Fruit fly (Drosophila melanogaster) whole organism, adult: ENCODE results near the gene CG14573.

Experiments
- CG11617 ChIP-seq: fragments of 200-800 bp; sonication (Bioruptor generic); optimal IDR thresholded peaks from 2 replicates; lab custom pipeline; 2017; ENCODE audit warnings: mild to moderate bottlenecking, missing biosample characterization, missing genetic modification reagents, missing genetic modification characterization
- CG12768 ChIP-seq: fragments of 200-800 bp; sonication (Bioruptor generic); optimal IDR thresholded peaks from 2 replicates; lab custom pipeline; 2017; ENCODE audit warnings: missing biosample characterization, missing genetic modification characterization, mild to moderate bottlenecking, moderate library complexity, missing genetic modification reagents
- CG14711 ChIP-seq: fragments of 200-800 bp; sonication (Bioruptor generic); optimal IDR thresholded peaks from 2 replicates; lab custom pipeline; 2018; ENCODE audit warnings: missing biosample characterization, mild to moderate bottlenecking, missing genetic modification characterization, moderate library complexity
- CG1620 ChIP-seq: fragments of 200-800 bp; sonication (Bioruptor generic); optimal IDR thresholded peaks from 2 replicates; lab custom pipeline; 2016; ENCODE audit warnings: missing biosample characterization, missing genetic modification characterization
- CG33017 ChIP-seq: fragments of 200-800 bp; sonication (Bioruptor generic); optimal IDR thresholded peaks from 2 replicates; lab custom pipeline; 2018; ENCODE audit warnings: missing biosample characterization, mild to moderate bottlenecking, missing genetic modification characterization, moderate library complexity
- CG5204 ChIP-seq: fragments of 200-800 bp; sonication (Bioruptor generic); optimal IDR thresholded peaks from 2 replicates; lab custom pipeline; 2016; ENCODE audit warnings: missing biosample characterization, missing genetic modification characterization
- CG7045 ChIP-seq: fragments of 200-800 bp; sonication (Bioruptor generic); optimal IDR thresholded peaks from 2 replicates; lab custom pipeline; 2017; ENCODE audit warnings: missing biosample characterization, mild to moderate bottlenecking, missing genetic modification characterization
- CG7101 ChIP-seq: fragments of 200-800 bp; sonication (Bioruptor generic); optimal IDR thresholded peaks from 2 replicates; lab custom pipeline; 2018; ENCODE audit warnings: missing biosample characterization, mild to moderate bottlenecking, missing genetic modification characterization, moderate library complexity
- Clk ChIP-seq: fragments of 200-800 bp; sonication (Bioruptor generic); optimal IDR thresholded peaks from 2 replicates; lab custom pipeline; 2017; ENCODE audit warnings: missing biosample characterization, missing genetic modification characterization
- Crg-1 ChIP-seq: fragments of 200-800 bp; sonication (Bioruptor generic); optimal IDR thresholded peaks from 2 replicates; lab custom pipeline; 2016; ENCODE audit warnings: missing biosample characterization, missing genetic modification characterization
- Hr96 ChIP-seq: fragments of 200-800 bp; sonication (Bioruptor generic); optimal IDR thresholded peaks from 2 replicates; lab custom pipeline; 2016; ENCODE audit warnings: missing biosample characterization, missing genetic modification characterization
- Mnt ChIP-seq: fragments of 200-800 bp; sonication (Bioruptor generic); optimal IDR thresholded peaks from 2 replicates; lab custom pipeline; 2016; ENCODE audit warnings: missing biosample characterization, mild to moderate bottlenecking, missing genetic modification characterization
- bab1 ChIP-seq: fragments of 200-800 bp; sonication (Bioruptor generic); optimal IDR thresholded peaks from 3 replicates; lab custom pipeline; 2019; ENCODE audit warnings: missing biosample characterization, mild to moderate bottlenecking, missing genetic modification characterization, moderate library complexity
- cic ChIP-seq: fragments of 200-800 bp; sonication (Bioruptor generic); optimal IDR thresholded peaks from 2 replicates; lab custom pipeline; 2017; ENCODE audit warnings: missing biosample characterization, mild to moderate bottlenecking, missing genetic modification characterization, moderate library complexity
- cnc ChIP-seq, 2 experiments: fragments of >200 bp; optimal IDR thresholded peaks; 2 replicates each; lab custom pipeline; 2017
- kay ChIP-seq: fragments of 200-800 bp; sonication (Bioruptor generic); peaks from one replicate; lab custom pipeline; 2016; ENCODE audit warnings: missing biosample characterization, missing genetic modification characterization, borderline replicate concordance
- ovo ChIP-seq: fragments of 200-800 bp; sonication (Bioruptor generic); optimal IDR thresholded peaks from 2 replicates; lab custom pipeline; 2016; ENCODE audit warnings: missing biosample characterization, missing genetic modification characterization
- pad ChIP-seq: fragments of 200-800 bp; sonication (Bioruptor generic); optimal IDR thresholded peaks from 3 replicates; lab custom pipeline; 2017; ENCODE audit warnings: missing biosample characterization, missing genetic modification characterization, mild to moderate bottlenecking, moderate library complexity, missing genetic modification reagents
- tj ChIP-seq: fragments of 200-800 bp; sonication (Bioruptor generic); optimal IDR thresholded peaks from 3 replicates; lab custom pipeline; 2017; ENCODE audit warnings: missing biosample characterization, mild to moderate bottlenecking, missing genetic modification characterization, moderate library complexity
- toe ChIP-seq: fragments of 200-800 bp; sonication (Bioruptor generic); optimal IDR thresholded peaks from 2 replicates; lab custom pipeline; 2016; ENCODE audit warnings: missing biosample characterization, missing genetic modification characterization

The CG14573 gene

DNA sequence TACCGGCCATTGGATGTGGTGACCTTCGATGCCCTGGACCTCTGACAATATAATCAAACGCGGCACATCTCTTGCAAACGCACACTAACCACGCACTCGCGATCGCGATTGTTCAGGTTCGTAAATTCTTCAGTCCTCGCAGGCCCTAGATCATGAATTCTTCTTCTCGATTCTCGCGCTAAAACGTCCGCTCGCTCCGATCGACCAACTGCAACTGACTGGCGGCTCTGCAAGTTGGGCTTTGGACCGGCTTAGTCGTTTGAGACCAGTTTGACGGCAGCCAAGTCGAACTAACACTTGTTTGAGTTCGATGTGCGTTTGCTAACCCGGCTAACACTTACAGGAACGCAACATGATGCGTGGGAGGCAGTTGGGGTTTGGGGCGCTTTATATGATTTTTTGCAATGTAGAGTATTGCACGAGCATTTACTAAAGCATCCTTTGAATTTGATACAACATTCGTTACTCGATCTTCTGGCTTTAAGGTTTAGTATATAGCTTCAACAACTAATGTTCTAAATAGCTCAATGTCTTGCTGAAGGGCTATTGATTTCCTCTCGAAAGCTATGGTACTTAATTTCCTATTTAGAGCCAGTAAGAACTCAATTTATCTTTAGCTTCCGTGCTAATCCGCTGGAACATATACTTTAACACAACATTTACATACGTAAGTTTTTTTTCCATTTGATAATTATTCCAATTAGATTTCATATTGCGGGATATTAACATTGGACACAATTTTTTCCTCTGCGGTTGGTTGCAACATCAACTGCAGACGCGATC, 27.6 kb upstream of the CG14573 start, which contains the start of gene CG32447:
Gene CG32447 (minus strand): TSS at position 222 of the 783 bp plus-strand sequence.
- TF ChIP-seq CG7045 (GFP tag; lab: Kevin White, UChicago) (no peak), ovo (no peak), CG7101 (tag; lab: Kevin White, UChicago) (no peak), CG14711 (tag; lab: Kevin White, UChicago) (no peak), kay (no peak), Clk (GFP tag; lab: Kevin White, UChicago) (no peak), bab1 (no peak), Mnt (GFP tag; lab: Kevin White, UChicago) (no peak), CG1620 (GFP tag; lab: Kevin White, UChicago) (no peak), Hr96 (no peak), cnc (optimal IDR thresholded peaks at IDR 0.05; lab: Kevin White, UChicago) (no peak), CG33017 (tag; lab: Kevin White, UChicago) (no peak), tj (GFP tag; lab: Kevin White, UChicago) (no peak), Crg-1 (GFP tag; lab: Kevin White, UChicago) (no peak), CG11617 (GFP tag; lab: Kevin White, UChicago) (no peak)

- no peak for TF ChIP-seq cnc (optimal IDR thresholded peaks at IDR 0.05; lab: Kevin White, UChicago)
- no peak for TF ChIP-seq pad
- no peak for TF ChIP-seq bab1
- no peak for TF ChIP-seq Hr96
- no peak for TF ChIP-seq CG1620 (GFP tag; lab: Kevin White, UChicago)
- no peak for TF ChIP-seq toe (GFP tag; lab: Kevin White, UChicago)
- no peak for TF ChIP-seq CG11617 (GFP tag; lab: Kevin White, UChicago)
- TF ChIP-seq cic (GFP tag; lab: Kevin White, UChicago) = no peak
- no peak for TF ChIP-seq kay
- TF ChIP-seq CG12768 (GFP tag; lab: Kevin White, UChicago) = no peak
- no peak for TF ChIP-seq CG14711 (tag; lab: Kevin White, UChicago)
Observed at dm6 chr3L:21709785-21710591, 23.9 kb upstream of the CG14573 start.

DNA sequence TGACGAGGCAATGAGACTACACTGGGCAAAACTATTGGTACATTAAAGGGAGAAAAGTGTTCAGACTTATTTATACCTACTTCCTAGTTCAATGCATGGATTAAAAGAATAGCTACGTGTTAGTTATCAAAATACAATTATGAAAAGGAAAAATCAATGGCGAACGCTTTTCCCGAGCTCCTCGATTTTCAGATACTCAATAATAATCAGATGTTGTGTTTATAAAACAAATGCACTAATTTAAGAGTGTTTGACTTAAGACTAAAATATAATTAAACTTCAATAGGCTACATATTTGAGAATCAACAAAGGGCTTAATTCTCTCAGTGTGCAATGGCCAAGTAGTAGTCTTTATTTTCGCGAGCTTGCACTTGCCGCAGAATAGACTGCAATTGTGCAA, 17.9 kb upstream of the CG14573 start:
- no peak for TF ChIP-seq cic (GFP tag; lab: Kevin White, UChicago)
- no peak for TF ChIP-seq CG5204 (GFP tag; lab: Kevin White, UChicago)
- TF ChIP-seq Hr96 = no peak
- no peak for TF ChIP-seq Crg-1 (GFP tag; lab: Kevin White, UChicago)
- TF ChIP-seq tj (GFP tag; lab: Kevin White, UChicago) = no peak
- no peak for TF ChIP-seq Mnt (GFP tag; lab: Kevin White, UChicago)
- no peak for TF ChIP-seq CG7101 (tag; lab: Kevin White, UChicago)
- no peak for TF ChIP-seq bab1
- TF ChIP-seq CG14711 (tag; lab: Kevin White, UChicago) = no peak
- no peak for TF ChIP-seq CG7045 (GFP tag; lab: Kevin White, UChicago)
- TF ChIP-seq ovo = no peak

- no peak for TF ChIP-seq toe (GFP tag; lab: Kevin White, UChicago)
- no peak for TF ChIP-seq Clk (GFP tag; lab: Kevin White, UChicago)
- no peak for TF ChIP-seq kay
- TF ChIP-seq tj (GFP tag; lab: Kevin White, UChicago) = no peak
- TF ChIP-seq Hr96 = no peak
- TF ChIP-seq CG5204 (GFP tag; lab: Kevin White, UChicago) = no peak
- no peak for TF ChIP-seq Mnt (GFP tag; lab: Kevin White, UChicago)
- TF ChIP-seq cnc (optimal IDR thresholded peaks at IDR 0.05; lab: Kevin White, UChicago) = no peak
- TF ChIP-seq CG1620 (GFP tag; lab: Kevin White, UChicago) = no peak
- no peak for TF ChIP-seq Crg-1 (GFP tag; lab: Kevin White, UChicago)
- no peak for TF ChIP-seq CG7101 (tag; lab: Kevin White, UChicago)
- TF ChIP-seq CG11617 (GFP tag; lab: Kevin White, UChicago) = no peak
- no peak for TF ChIP-seq bab1
Observed at dm6 chr3L:21718233-21718632, 15.7 kb upstream of the CG14573 start.

DNA sequence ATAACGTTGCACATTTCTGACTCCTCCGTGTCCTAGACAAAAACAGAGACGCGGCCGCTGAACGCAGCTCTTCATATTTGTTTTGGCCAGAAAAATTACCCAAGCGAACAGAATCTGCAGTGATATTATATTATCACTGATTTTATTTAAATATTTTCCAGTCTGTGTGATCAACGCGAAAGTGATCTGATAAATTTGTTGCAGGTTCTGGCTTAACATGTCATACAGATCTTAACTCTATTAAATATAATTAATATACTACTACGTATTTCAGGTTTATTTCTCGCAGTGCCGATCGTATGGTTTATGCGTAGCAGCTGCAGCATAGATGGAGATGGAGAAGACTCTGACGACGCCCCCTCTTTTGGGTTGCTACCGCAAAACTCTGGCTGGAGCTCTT, 13.0 kb upstream of the CG14573 start:
- TF ChIP-seq Clk (GFP tag; lab: Kevin White, UChicago) (no peak), CG7101 (tag; lab: Kevin White, UChicago) (no peak), Hr96 (no peak), CG12768 (GFP tag; lab: Kevin White, UChicago) (no peak), kay (no peak), CG5204 (GFP tag; lab: Kevin White, UChicago) (no peak), pad (no peak), toe (GFP tag; lab: Kevin White, UChicago) (no peak)
